Fruit fly (Drosophila melanogaster) whole organism, embryonic: ENCODE results near the gene CG13250.
A peak's percentile ranks its signal among the peaks of the same experiment; 100 is the strongest.

Experiments
- ATbp ChIP-seq: fragments of 200-800 bp; sonication (Bioruptor generic); optimal IDR thresholded peaks from 2 replicates; lab custom pipeline; 2017; ENCODE audit warnings: missing biosample characterization, mild to moderate bottlenecking, missing genetic modification characterization, missing genetic modification reagents
- Atf-2 ChIP-seq: fragments of 200-800 bp; sonication (Bioruptor generic); optimal IDR thresholded peaks from 2 replicates; lab custom pipeline; 2016; ENCODE audit warnings: missing biosample characterization, missing genetic modification characterization
- Bgb ChIP-seq: fragments of 200-800 bp; sonication (Bioruptor generic); IDR thresholded peaks from 2 replicates; pipeline ENCODE4 v1.3.6; 2022; ENCODE audit warnings: missing biosample characterization, missing genetic modification characterization; ENCODE audit not compliant: partially characterized antibody
- C15 ChIP-seq: fragments of 200-800 bp; sonication (Bioruptor generic); IDR thresholded peaks from 3 replicates; pipeline ENCODE4 v1.3.6; 2022; ENCODE audit warnings: missing biosample characterization, missing genetic modification characterization
- CG11695 ChIP-seq: fragments of 200-800 bp; sonication (Bioruptor generic); IDR thresholded peaks from 3 replicates; pipeline ENCODE4 v1.3.6; 2022; ENCODE audit warnings: missing biosample characterization, missing genetic modification characterization
- CG12104 ChIP-seq: fragments of 200-800 bp; sonication (Bioruptor generic); optimal IDR thresholded peaks from 3 replicates; lab custom pipeline; 2016; ENCODE audit warnings: missing biosample characterization, missing genetic modification characterization
- CG12391 ChIP-seq: fragments of 200-800 bp; sonication (Bioruptor generic); optimal IDR thresholded peaks from 3 replicates; lab custom pipeline; 2018; ENCODE audit warnings: missing biosample characterization, mild to moderate bottlenecking, missing genetic modification characterization, moderate library complexity
- CG1647 ChIP-seq: fragments of 200-800 bp; sonication (Bioruptor generic); optimal IDR thresholded peaks from 3 replicates; lab custom pipeline; 2016; ENCODE audit warnings: missing biosample characterization, missing genetic modification characterization
- CG17186 ChIP-seq: fragments of 200-800 bp; sonication (Bioruptor generic); optimal IDR thresholded peaks from 3 replicates; lab custom pipeline; 2017; ENCODE audit warnings: missing biosample characterization, missing genetic modification reagents, missing genetic modification characterization
- CG17359 ChIP-seq: fragments of 200-800 bp; sonication (Bioruptor generic); optimal IDR thresholded peaks from 3 replicates; lab custom pipeline; 2018; ENCODE audit warnings: missing biosample characterization, mild to moderate bottlenecking, missing genetic modification characterization, moderate library complexity
- CG18619 ChIP-seq: fragments of 200-800 bp; sonication (Bioruptor generic); optimal IDR thresholded peaks from 3 replicates; lab custom pipeline; 2017; ENCODE audit warnings: missing biosample characterization, mild to moderate bottlenecking, missing genetic modification characterization
- CG4854 ChIP-seq: fragments of 200-800 bp; sonication (Bioruptor generic); optimal IDR thresholded peaks from 2 replicates; lab custom pipeline; 2016; ENCODE audit warnings: missing biosample characterization, missing genetic modification characterization, inconsistent platforms
- CG6765 ChIP-seq: fragments of 200-800 bp; sonication (Bioruptor generic); optimal IDR thresholded peaks from 3 replicates; lab custom pipeline; 2017; ENCODE audit warnings: missing biosample characterization, mild to moderate bottlenecking, missing genetic modification characterization
- CG7786 ChIP-seq: fragments of 200-800 bp; sonication (Bioruptor generic); optimal IDR thresholded peaks from 2 replicates; lab custom pipeline; 2016; ENCODE audit warnings: missing biosample characterization, missing genetic modification characterization
- CG8924 ChIP-seq: fragments of 200-800 bp; optimal IDR thresholded peaks from 3 replicates; lab custom pipeline; 2019; ENCODE audit warnings: missing biosample characterization, mild to moderate bottlenecking, missing genetic modification characterization, moderate library complexity
- CkIIα-i1 ChIP-seq: fragments of 200-800 bp; sonication (Bioruptor generic); IDR thresholded peaks from 2 replicates; pipeline ENCODE4 v1.3.6; 2022; ENCODE audit warnings: missing biosample characterization, missing genetic modification characterization
- Deaf1 ChIP-seq: fragments of 200-800 bp; optimal IDR thresholded peaks from 3 replicates; lab custom pipeline; 2019; ENCODE audit warnings: missing biosample characterization, mild to moderate bottlenecking, missing genetic modification characterization, moderate library complexity
- E2f2 ChIP-seq: fragments of 200-800 bp; sonication (Bioruptor generic); IDR thresholded peaks from 2 replicates; pipeline ENCODE4 v1.3.6; 2022; ENCODE audit warnings: missing biosample characterization, missing genetic modification characterization
- Gsc ChIP-seq: fragments of 200-800 bp; sonication (Bioruptor generic); IDR thresholded peaks from 2 replicates; pipeline ENCODE4 v1.3.6; 2022; ENCODE audit warnings: missing biosample characterization, missing genetic modification characterization
- Kr ChIP-seq: fragments of 200-800 bp; sonication (Bioruptor generic); optimal IDR thresholded peaks from 2 replicates; lab custom pipeline; 2017; ENCODE audit warnings: missing biosample characterization, mild to moderate bottlenecking, missing genetic modification characterization
- Max ChIP-seq: fragments of 200-800 bp; sonication (Bioruptor generic); optimal IDR thresholded peaks from 2 replicates; lab custom pipeline; 2016; ENCODE audit warnings: missing biosample characterization, mild to moderate bottlenecking, missing genetic modification characterization
- NFAT ChIP-seq: fragments of 200-800 bp; sonication (Bioruptor generic); IDR thresholded peaks from 2 replicates; pipeline ENCODE4 v1.3.6; 2022; ENCODE audit warnings: missing biosample characterization, missing genetic modification characterization
- Trl ChIP-seq, 3 experiments: fragments of >200 bp in 2 of 3; fragments of 200-800 bp in 1 of 3; sonication (Bioruptor generic) in 1 of 3; optimal IDR thresholded peaks; 2 replicates in 1 of 3; 3 replicates in 2 of 3; lab custom pipeline; 2016 to 2017; ENCODE audit warnings: missing biosample characterization in 1 of 3, missing genetic modification characterization in 1 of 3
- Usf ChIP-seq: fragments of 200-800 bp; sonication (Bioruptor generic); optimal IDR thresholded peaks from 2 replicates; lab custom pipeline; 2017; ENCODE audit warnings: missing genotype, missing biosample characterization, missing genetic modification characterization
- ab ChIP-seq: fragments of 200-800 bp; sonication (Bioruptor generic); optimal IDR thresholded peaks from 2 replicates; lab custom pipeline; 2016; ENCODE audit warnings: missing biosample characterization, missing genetic modification characterization
- ap ChIP-seq: fragments of 200-800 bp; sonication (Bioruptor generic); IDR thresholded peaks from 2 replicates; pipeline ENCODE4 v1.3.6; 2022; ENCODE audit warnings: missing biosample characterization, missing genetic modification characterization
- ato ChIP-seq: fragments of 200-800 bp; sonication (Bioruptor generic); IDR thresholded peaks from 2 replicates; pipeline ENCODE4 v1.3.6; 2022; ENCODE audit warnings: missing biosample characterization, missing genetic modification characterization; ENCODE audit not compliant: partially characterized antibody
- br ChIP-seq: fragments of >200 bp; optimal IDR thresholded peaks from 2 replicates; lab custom pipeline; 2017
- cad ChIP-seq: fragments of >200 bp; optimal IDR thresholded peaks from 2 replicates; lab custom pipeline; 2017; ENCODE audit warnings: missing biosample characterization, missing genetic modification characterization
- chif ChIP-seq, 2 experiments: fragments of 200-800 bp; sonication (Bioruptor generic); optimal IDR thresholded peaks; 3 replicates each; lab custom pipeline; 2016; ENCODE audit warnings: missing biosample characterization in 2 of 2, missing genetic modification characterization in 2 of 2
- exex ChIP-seq: fragments of 200-800 bp; sonication (Bioruptor generic); optimal IDR thresholded peaks from 4 replicates; lab custom pipeline; 2018; ENCODE audit warnings: missing biosample characterization, mild to moderate bottlenecking, missing genetic modification characterization, moderate library complexity
- gfzf ChIP-seq: fragments of 200-800 bp; sonication (Bioruptor generic); optimal IDR thresholded peaks from 2 replicates; lab custom pipeline; 2016; ENCODE audit warnings: missing biosample characterization, mild to moderate bottlenecking, missing genetic modification characterization, moderate library complexity
- her ChIP-seq: fragments of 200-800 bp; sonication (Bioruptor generic); optimal IDR thresholded peaks from 2 replicates; lab custom pipeline; 2016; ENCODE audit warnings: missing biosample characterization, missing genetic modification characterization
- nau ChIP-seq: fragments of 200-800 bp; sonication (Bioruptor generic); optimal IDR thresholded peaks from 3 replicates; lab custom pipeline; 2017; ENCODE audit warnings: missing biosample characterization, mild to moderate bottlenecking, missing genetic modification characterization, missing genetic modification reagents
- nmo ChIP-seq: fragments of 200-800 bp; sonication (Bioruptor generic); optimal IDR thresholded peaks from 2 replicates; lab custom pipeline; 2018; ENCODE audit warnings: missing biosample characterization, mild to moderate bottlenecking, missing genetic modification characterization, moderate library complexity
- nom ChIP-seq: fragments of 200-800 bp; sonication (Bioruptor generic); optimal IDR thresholded peaks from 2 replicates; lab custom pipeline; 2017; ENCODE audit warnings: missing biosample characterization, missing genetic modification characterization, mild to moderate bottlenecking, moderate library complexity, missing genetic modification reagents
- p53 ChIP-seq: fragments of 200-800 bp; sonication (Bioruptor generic); optimal IDR thresholded peaks from 2 replicates; lab custom pipeline; 2016; ENCODE audit warnings: missing biosample characterization, missing genetic modification characterization
- pb ChIP-seq: fragments of 200-800 bp; sonication (Bioruptor generic); optimal IDR thresholded peaks from 3 replicates; lab custom pipeline; 2016; ENCODE audit warnings: missing biosample characterization, missing genetic modification characterization
- pfk ChIP-seq: fragments of 200-800 bp; sonication (Bioruptor generic); optimal IDR thresholded peaks from 2 replicates; lab custom pipeline; 2018; ENCODE audit warnings: missing biosample characterization, mild to moderate bottlenecking, missing genetic modification characterization, moderate library complexity
- pzg ChIP-seq: fragments of 200-800 bp; sonication (Bioruptor generic); optimal IDR thresholded peaks from 3 replicates; lab custom pipeline; 2018; ENCODE audit warnings: missing biosample characterization, mild to moderate bottlenecking, missing genetic modification characterization, moderate library complexity
- seq ChIP-seq: fragments of 200-800 bp; sonication (Bioruptor generic); IDR thresholded peaks from 2 replicates; pipeline ENCODE4 v1.3.6; 2022; ENCODE audit warnings: missing biosample characterization, missing genetic modification characterization
- slou ChIP-seq: fragments of 200-800 bp; sonication (Bioruptor generic); optimal IDR thresholded peaks from 3 replicates; lab custom pipeline; 2016; ENCODE audit warnings: missing biosample characterization, missing genetic modification characterization
- sna ChIP-seq: fragments of 200-800 bp; sonication (Bioruptor generic); IDR thresholded peaks from 2 replicates; pipeline ENCODE4 v1.3.6; 2022; ENCODE audit warnings: missing biosample characterization, missing genetic modification characterization; ENCODE audit not compliant: partially characterized antibody
- sob ChIP-seq: fragments of 200-800 bp; sonication (Bioruptor generic); IDR thresholded peaks from 2 replicates; pipeline ENCODE4 v1.3.6; 2022; ENCODE audit warnings: missing biosample characterization, missing genetic modification characterization
- tgo ChIP-seq: fragments of 200-800 bp; sonication (Bioruptor generic); IDR thresholded peaks from 3 replicates; pipeline ENCODE4 v1.3.6; 2022; ENCODE audit warnings: missing biosample characterization, missing genetic modification characterization
- tx ChIP-seq: fragments of 200-800 bp; sonication (Bioruptor generic); optimal IDR thresholded peaks from 2 replicates; lab custom pipeline; 2016; ENCODE audit warnings: missing biosample characterization, missing genetic modification characterization
- unc-4 ChIP-seq: fragments of 200-800 bp; sonication (Bioruptor generic); IDR thresholded peaks from 2 replicates; pipeline ENCODE4 v1.3.6; 2022; ENCODE audit warnings: missing biosample characterization, missing genetic modification characterization; ENCODE audit not compliant: partially characterized antibody
- zfh1 ChIP-seq: fragments of 200-800 bp; sonication (Bioruptor generic); IDR thresholded peaks from 3 replicates; pipeline ENCODE4 v1.3.6; 2022; ENCODE audit warnings: missing biosample characterization, missing genetic modification characterization

CG13250 gene

DNA sequence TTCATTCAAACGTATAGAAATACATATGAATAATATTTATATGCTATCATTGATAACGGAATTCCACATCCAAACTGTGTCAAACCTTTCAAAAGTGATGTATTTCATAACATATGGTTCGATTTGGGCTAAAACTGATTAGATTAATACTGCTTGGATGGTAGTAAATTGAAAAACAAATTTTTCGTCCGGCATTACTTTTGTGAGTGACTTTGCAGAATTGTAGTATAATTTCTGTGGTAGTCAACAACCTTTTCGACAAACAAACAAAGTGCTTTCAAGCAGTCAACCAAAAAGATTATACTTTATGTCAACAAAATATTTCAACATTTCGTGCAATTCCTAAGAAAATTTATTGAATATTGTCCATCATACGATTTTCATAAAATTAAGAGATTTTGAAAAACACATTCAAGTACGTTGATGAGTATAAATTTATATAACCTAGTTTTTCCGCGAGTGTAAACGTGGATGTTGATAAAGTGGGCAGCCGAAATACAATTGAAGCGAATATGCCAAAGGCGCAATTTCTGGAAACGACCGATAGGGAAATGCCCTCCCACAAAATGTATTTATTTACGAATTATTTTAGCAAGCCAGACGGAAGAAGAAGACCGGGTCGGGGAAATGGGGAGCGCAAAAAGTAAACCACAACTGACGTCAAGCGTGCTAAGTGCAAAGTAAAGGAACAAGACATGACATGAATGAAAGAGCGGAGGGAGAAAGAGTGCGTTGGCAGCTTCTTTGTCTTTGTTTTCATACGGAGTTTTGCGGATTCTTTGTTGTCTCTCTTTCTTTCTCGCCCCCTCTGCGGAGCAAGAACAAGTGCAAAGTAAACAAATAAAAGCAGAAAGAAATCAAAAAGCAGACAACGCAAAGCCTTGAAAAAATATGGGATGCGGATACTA lies 15.4 kb upstream of the CG13250 start (continued):
- TF ChIP-seq Deaf1 (tag; lab: Kevin White, UChicago): no peak
- TF ChIP-seq her (GFP tag; lab: Kevin White, UChicago): no peak
- TF ChIP-seq tgo (GFP tag; lab: Robert Waterston, UW): no peak
- TF ChIP-seq sna (GFP tag; lab: Robert Waterston, UW): no peak
- no peak for TF ChIP-seq Kr
- TF ChIP-seq pzg (GFP tag; lab: Kevin White, UChicago): no peak
- TF ChIP-seq Trl (optimal IDR thresholded peaks at IDR 0.05; lab: Kevin White, UChicago): peak in 1 of 2 experiments; percentile 43
- TF ChIP-seq Trl (GFP tag; optimal IDR thresholded peaks at IDR 0.05; lab: Kevin White, UChicago): no peak
- TF ChIP-seq CG8924: no peak
- no peak for TF ChIP-seq ap (GFP tag; lab: Robert Waterston, UW)
- peak; percentile 69 for TF ChIP-seq p53
- TF ChIP-seq CG7786 (GFP tag; lab: Kevin White, UChicago): peak; percentile 51
- no peak for TF ChIP-seq pb (GFP tag; lab: Kevin White, UChicago)
- TF ChIP-seq Bgb (GFP tag; lab: Robert Waterston, UW): no peak
- TF ChIP-seq ab: no peak
- TF ChIP-seq nmo (GFP tag; lab: Kevin White, UChicago): no peak
- peak; percentile 19; the same call in 1 of the 2 replicates for TF ChIP-seq seq (GFP tag; lab: Robert Waterston, UW)
- TF ChIP-seq C15 (GFP tag; lab: Robert Waterston, UW): no peak
- TF ChIP-seq ATbp (GFP tag; lab: Kevin White, UChicago): peak; percentile 15
- TF ChIP-seq Gsc (GFP tag; lab: Robert Waterston, UW): no peak
- peak; percentile 92 for TF ChIP-seq nom
- TF ChIP-seq CG11695: peak; percentile 64; the same call in 2 of the 3 replicates
- no peak for TF ChIP-seq Max (GFP tag; lab: Kevin White, UChicago)
- no peak for TF ChIP-seq CkIIα-i1 (GFP tag; lab: Robert Waterston, UW)
- no peak for TF ChIP-seq cad (GFP tag; lab: Kevin White, UChicago)
- no peak for TF ChIP-seq CG17359 (tag; lab: Kevin White, UChicago)
- peak; percentile 45 for TF ChIP-seq CG6765
- TF ChIP-seq Atf-2 (GFP tag; lab: Kevin White, UChicago): no peak
- TF ChIP-seq tx (GFP tag; lab: Kevin White, UChicago): no peak
- TF ChIP-seq CG18619 (GFP tag; lab: Kevin White, UChicago): peak; percentile 3
- no peak for TF ChIP-seq slou (GFP tag; lab: Kevin White, UChicago)
- TF ChIP-seq, all 482 proteins: peak for 142

dm6 chr3L:20518805-20519503 lies 14.6 kb upstream of the CG13250 start, which contains the start of gene BNIP3:
Gene BNIP3 (minus strand): TSS chr3L:20519393.
- TF ChIP-seq pb (GFP tag; lab: Kevin White, UChicago): no peak
- TF ChIP-seq E2f2 (GFP tag; lab: Robert Waterston, UW): peak; percentile 85
- no peak for TF ChIP-seq unc-4
- no peak for TF ChIP-seq Gsc (GFP tag; lab: Robert Waterston, UW)
- TF ChIP-seq CG1647 (GFP tag; lab: Kevin White, UChicago): no peak
- TF ChIP-seq p53: no peak
- TF ChIP-seq sob (GFP tag; lab: Robert Waterston, UW): 0 out of 2 replicates have a peak, but pooled peaks have one; percentile 13
- TF ChIP-seq CG12104 (GFP tag; lab: Kevin White, UChicago): no peak
- no peak for TF ChIP-seq pfk (GFP tag; lab: Kevin White, UChicago)
- no peak for TF ChIP-seq nau (GFP tag; lab: Kevin White, UChicago)
- no peak for TF ChIP-seq ato (GFP tag; lab: Robert Waterston, UW)
- no peak for TF ChIP-seq zfh1 (GFP tag; lab: Robert Waterston, UW)
- TF ChIP-seq CG17186 (GFP tag; lab: Kevin White, UChicago): no peak
- peak; percentile 32 for TF ChIP-seq exex (tag; lab: Kevin White, UChicago)
- TF ChIP-seq CG4854 (GFP tag; lab: Kevin White, UChicago): no peak
- no peak for TF ChIP-seq chif (GFP tag; optimal IDR thresholded peaks at IDR 0.05; lab: Kevin White, UChicago)
- no peak for TF ChIP-seq br (lab: Kevin White, UChicago)
- TF ChIP-seq gfzf (GFP tag; lab: Kevin White, UChicago): peak; percentile 82
- no peak for TF ChIP-seq Usf (GFP tag; lab: Kevin White, UChicago)
- no peak for TF ChIP-seq NFAT
- no peak for TF ChIP-seq CG12391 (tag; lab: Kevin White, UChicago)
